Worm (Caenorhabditis elegans) whole organism, midembryonic: Measurements from ENCODE around the gene frpr-10.

Experiments used
- T22C8.4 ChIP-seq: fragments of 200-800 bp; sonication (Bioruptor generic); IDR thresholded peaks from 2 replicates; pipeline ENCODE4 v1.3.6; 2022; ENCODE audit warnings: missing genetic modification characterization, missing compliant biosample characterization
- cog-1 ChIP-seq: sonication (generic microtip); optimal IDR thresholded peaks from 2 replicates; lab custom pipeline; 2016; ENCODE audit warnings: missing genetic modification characterization, missing compliant biosample characterization
- flt-1 ChIP-seq: fragments of 200-800 bp; sonication (Bioruptor generic); IDR thresholded peaks from 2 replicates; pipeline ENCODE4 v1.3.6; 2022; ENCODE audit warnings: missing genetic modification characterization, missing compliant biosample characterization
- klf-2 ChIP-seq: fragments of 200-800 bp; sonication (Bioruptor generic); conservative IDR thresholded peaks from 2 replicates; pipeline ENCODE4 v1.3.6; 2022; ENCODE audit warnings: missing genetic modification reagents, missing genetic modification characterization, missing compliant biosample characterization
- med-1 ChIP-seq: sonication (generic microtip); optimal IDR thresholded peaks from 2 replicates; lab custom pipeline; 2017; ENCODE audit warnings: missing genetic modification characterization, mild to moderate bottlenecking, missing compliant biosample characterization, antibody characterized with exemption, missing genetic modification reagents; ENCODE audit not compliant: insufficient read depth
- ref-1 ChIP-seq: fragments of 200-800 bp; sonication (Bioruptor generic); conservative IDR thresholded peaks from 2 replicates; pipeline ENCODE4 v1.3.6; 2022; ENCODE audit warnings: missing genetic modification reagents, missing genetic modification characterization, missing compliant biosample characterization
- tab-1 ChIP-seq: fragments of 200-800 bp; sonication (Bioruptor generic); IDR thresholded peaks from 2 replicates; pipeline ENCODE4 v1.3.6; 2022; ENCODE audit warnings: missing genetic modification characterization, missing compliant biosample characterization
- ztf-23 ChIP-seq: fragments of 200-800 bp; sonication (Bioruptor generic); IDR thresholded peaks from 2 replicates; pipeline ENCODE4 v1.3.6; 2022; ENCODE audit warnings: missing genetic modification reagents, missing genetic modification characterization, missing compliant biosample characterization

DNA sequence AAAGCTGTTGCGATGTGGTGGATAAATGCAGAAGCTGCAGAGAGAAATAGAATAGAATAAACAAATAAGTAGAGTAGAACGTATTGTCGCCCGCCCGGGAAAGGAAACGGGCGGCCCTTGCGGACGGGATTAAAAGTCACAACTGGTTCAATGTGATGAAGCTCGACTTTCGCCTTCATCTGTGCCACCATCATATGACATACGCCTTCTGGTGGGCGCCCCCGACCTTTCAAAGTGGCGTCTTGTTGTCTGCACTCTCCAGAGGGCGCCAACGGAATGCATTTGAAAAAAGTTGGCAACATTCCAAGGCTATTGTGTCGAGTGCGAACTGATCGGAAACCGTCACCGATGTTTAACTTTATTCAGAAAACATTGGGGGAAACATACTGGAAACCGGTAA is 14.3 kb upstream of the frpr-10 start:
- TF ChIP-seq med-1 (GFP tag; lab: Kevin White, UChicago) (no peak), tab-1 (no peak), klf-2 (GFP tag; lab: Robert Waterston, UW) (no peak), ref-1 (no peak), T22C8.4 (GFP tag; lab: Robert Waterston, UW) (no peak), cog-1 (tag; lab: Kevin White, UChicago) (no peak), flt-1 (GFP tag; lab: Robert Waterston, UW) (no peak), ztf-23 (no peak)
